Fruit fly (Drosophila melanogaster): ENCODE measurements around the gene Upf2.

The Upf2 gene

dm6 chrX:8092075-8092682 is 16.9 kb upstream of the Upf2 start (continued):
- peak; percentile 95 for TF ChIP-seq Eip75B (GFP tag; optimal IDR thresholded peaks at IDR 0.05)
- peak; percentile 96 for TF ChIP-seq acj6 (GFP tag; optimal IDR thresholded peaks at IDR 0.05)
- TF ChIP-seq CG31627 (GFP tag; optimal IDR thresholded peaks at IDR 0.05): peak; percentile 91
- TF ChIP-seq CG11294 (GFP tag; IDR thresholded peaks at IDR 0.05): peak; percentile 89; the same call in 1 of the 2 replicates
- TF ChIP-seq Sox14 (GFP tag; optimal IDR thresholded peaks at IDR 0.05): peak; percentile 92
- TF ChIP-seq pdm3 (GFP tag; optimal IDR thresholded peaks at IDR 0.05): peak; percentile 95
- TF ChIP-seq CG10631 (GFP tag; optimal IDR thresholded peaks at IDR 0.05): peak; percentile 96
- TF ChIP-seq Lpt (GFP tag; optimal IDR thresholded peaks at IDR 0.05): peak; percentile 93
- peak; percentile 96 for TF ChIP-seq topi (GFP tag; optimal IDR thresholded peaks at IDR 0.05)

DNA sequence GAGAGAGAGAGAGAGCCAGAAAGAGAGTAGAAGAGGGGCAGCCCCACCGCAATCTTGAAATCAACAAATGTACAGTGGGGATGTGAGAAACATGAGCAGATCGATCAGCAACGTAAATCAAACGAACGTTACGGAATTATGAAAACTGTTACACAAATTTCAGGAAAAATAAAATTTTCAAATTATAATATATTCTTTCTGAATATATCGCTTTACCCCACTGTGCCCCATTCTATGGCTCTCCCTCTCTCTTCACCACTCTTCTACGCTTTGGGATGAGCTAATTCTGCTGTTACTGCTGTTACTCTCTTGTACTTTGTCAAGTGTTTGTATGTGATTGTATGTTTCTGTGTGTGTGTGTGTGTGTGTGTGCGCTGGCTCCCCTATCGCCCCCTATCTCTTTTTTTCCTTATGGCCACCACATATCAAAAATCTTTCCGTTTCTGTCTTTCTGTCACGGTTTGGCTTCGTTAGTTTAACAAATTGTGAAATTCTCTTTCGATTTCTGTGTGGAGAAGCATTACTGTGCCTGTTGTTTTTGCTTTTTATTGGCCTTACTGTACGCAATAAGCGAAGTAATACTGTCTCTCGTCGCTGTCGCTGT is 15.9 kb upstream of the Upf2 start:
- TF ChIP-seq esn (GFP tag; optimal IDR thresholded peaks at IDR 0.05): peak; percentile 96
- TF ChIP-seq CG16779 (tag; optimal IDR thresholded peaks at IDR 0.05): peak; percentile 94
- peak; percentile 96 for TF ChIP-seq CG34406 (GFP tag; optimal IDR thresholded peaks at IDR 0.05)
- peak; percentile 94 for TF ChIP-seq vri (GFP tag; optimal IDR thresholded peaks at IDR 0.05)
- TF ChIP-seq CG8632 (GFP tag; optimal IDR thresholded peaks at IDR 0.05): peak; percentile 96
- TF ChIP-seq CG8119 (GFP tag; IDR thresholded peaks at IDR 0.05): peak; percentile 98
- TF ChIP-seq achi (GFP tag; optimal IDR thresholded peaks at IDR 0.05): peak; percentile 97
- TF ChIP-seq topi (GFP tag; optimal IDR thresholded peaks at IDR 0.05): peak; percentile 96
- peak; percentile 91 for TF ChIP-seq fd59A (GFP tag; optimal IDR thresholded peaks at IDR 0.05)
- TF ChIP-seq Gug (GFP tag; IDR thresholded peaks at IDR 0.05): peak; percentile 98
- TF ChIP-seq dsx (GFP tag; optimal IDR thresholded peaks at IDR 0.05; ENCODE audit: poor library complexity, severe bottlenecking): peak; percentile 93
- TF ChIP-seq Eip78C (GFP tag): peak; percentile 99
- peak; percentile 97 for TF ChIP-seq CG3919 (GFP tag; optimal IDR thresholded peaks at IDR 0.05)
- peak; percentile 97 for TF ChIP-seq pdm3 (GFP tag; optimal IDR thresholded peaks at IDR 0.05)
- TF ChIP-seq CG6792 (GFP tag; optimal IDR thresholded peaks at IDR 0.05): peak; percentile 95
- TF ChIP-seq Ets96B (tag; optimal IDR thresholded peaks at IDR 0.05): peak; percentile 94
- TF ChIP-seq eg (GFP tag; IDR thresholded peaks at IDR 0.05): peak; percentile 99
- peak; percentile 88 for TF ChIP-seq Ets21C (GFP tag; optimal IDR thresholded peaks at IDR 0.05)
- peak; percentile 92 for TF ChIP-seq CG7368 (GFP tag; optimal IDR thresholded peaks at IDR 0.05)
- peak; percentile 91 for TF ChIP-seq CG3032 (tag; optimal IDR thresholded peaks at IDR 0.05)
- TF ChIP-seq Hr38 (GFP tag; optimal IDR thresholded peaks at IDR 0.05): no peak
- TF ChIP-seq Eip75B (GFP tag; optimal IDR thresholded peaks at IDR 0.05): peak; percentile 96
- peak; percentile 97 for TF ChIP-seq acj6 (GFP tag; optimal IDR thresholded peaks at IDR 0.05)
- peak; percentile 93 for TF ChIP-seq spab (GFP tag; optimal IDR thresholded peaks at IDR 0.05)
- peak; percentile 96 for TF ChIP-seq svp (GFP tag)
- TF ChIP-seq CG4318 (GFP tag; optimal IDR thresholded peaks at IDR 0.05): peak; percentile 94
- peak; percentile 96 for TF ChIP-seq CG11294 (GFP tag; IDR thresholded peaks at IDR 0.05)
- peak; percentile 97 for TF ChIP-seq Lpt (GFP tag; optimal IDR thresholded peaks at IDR 0.05)
- TF ChIP-seq cyc (GFP tag; optimal IDR thresholded peaks at IDR 0.05): peak; percentile 93
- peak; percentile 92 for TF ChIP-seq CG6854 (GFP tag; optimal IDR thresholded peaks at IDR 0.05)
- peak; percentile 91 for TF ChIP-seq Sox15 (GFP tag; optimal IDR thresholded peaks at IDR 0.05)
- peak; percentile 84 for TF ChIP-seq fd85E (GFP tag; optimal IDR thresholded peaks at IDR 0.05)
- peak; percentile 95 for TF ChIP-seq Sox102F (GFP tag; optimal IDR thresholded peaks at IDR 0.05)
- TF ChIP-seq CG9139 (GFP tag; optimal IDR thresholded peaks at IDR 0.05): peak; percentile 91
- TF ChIP-seq salr (GFP tag; optimal IDR thresholded peaks at IDR 0.05): peak; percentile 92 to 93
- peak; percentile 99 for TF ChIP-seq CG6163 (GFP tag; IDR thresholded peaks at IDR 0.05)
- TF ChIP-seq OdsH (GFP tag; optimal IDR thresholded peaks at IDR 0.05): peak; percentile 98
- peak; percentile 94 for TF ChIP-seq CG1621 (tag; optimal IDR thresholded peaks at IDR 0.05)
- peak; percentile 100 for TF ChIP-seq Smox (GFP tag; optimal IDR thresholded peaks at IDR 0.05)
- peak; percentile 97 for TF ChIP-seq CG6276 (GFP tag; optimal IDR thresholded peaks at IDR 0.05)
- TF ChIP-seq CG32006 (GFP tag; optimal IDR thresholded peaks at IDR 0.05): peak; percentile 97
- peak; percentile 93 for TF ChIP-seq CG10669 (GFP tag; optimal IDR thresholded peaks at IDR 0.05)
- peak; percentile 97 for TF ChIP-seq net (GFP tag; optimal IDR thresholded peaks at IDR 0.05)
- peak; percentile 76 for TF ChIP-seq Blimp-1 (GFP tag; optimal IDR thresholded peaks at IDR 0.05)
- TF ChIP-seq CG10631 (GFP tag; optimal IDR thresholded peaks at IDR 0.05): peak; percentile 98
